Worm (Caenorhabditis elegans): Measurements from ENCODE around the gene F36H12.3.

DNA sequence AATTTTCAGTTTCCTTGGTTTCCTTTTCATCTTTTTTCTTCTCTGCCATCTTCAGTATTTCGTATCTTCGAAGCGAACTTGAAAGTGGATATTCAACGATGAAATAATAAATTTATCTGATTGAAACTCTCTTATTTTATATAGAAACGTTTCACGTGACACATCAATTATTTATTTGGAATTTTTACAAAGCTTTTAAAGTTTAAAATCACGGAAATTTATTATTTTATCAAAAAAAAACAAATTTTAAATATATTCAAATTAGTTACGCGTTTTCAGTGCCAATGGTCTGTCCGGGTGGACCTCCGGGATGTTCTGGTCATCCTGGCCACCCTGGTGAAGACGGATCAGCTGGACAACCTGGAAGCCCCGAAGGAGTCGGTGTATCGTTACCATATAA lies 30.4 kb downstream of the F36H12.3 start, which contains the start of gene ZK354.7:
- TF ChIP-seq nfya-1 (tag; optimal IDR thresholded peaks at IDR 0.05) = no peak
- TF ChIP-seq unc-3 (GFP tag; conservative IDR thresholded peaks at IDR 0.05) = no peak
- no peak for TF ChIP-seq unc-3 (tag; optimal IDR thresholded peaks at IDR 0.05)
- no peak for TF ChIP-seq ama-1 (optimal IDR thresholded peaks at IDR 0.05)
- no peak for TF ChIP-seq ets-4 (tag; optimal IDR thresholded peaks at IDR 0.05)
- TF ChIP-seq pqm-1 (tag; optimal IDR thresholded peaks at IDR 0.05) = no peak
- no peak for TF ChIP-seq dmd-4 (tag; optimal IDR thresholded peaks at IDR 0.05; ENCODE audit: borderline replicate concordance)
- TF ChIP-seq T23F11.4 (GFP tag; optimal IDR thresholded peaks at IDR 0.05) = no peak
- TF ChIP-seq ceh-19 (GFP tag; optimal IDR thresholded peaks at IDR 0.05) = no peak
- TF ChIP-seq hlh-6 (tag; optimal IDR thresholded peaks at IDR 0.05) = no peak
- no peak for TF ChIP-seq hlh-15 (tag; optimal IDR thresholded peaks at IDR 0.05)
- TF ChIP-seq lin-11 (tag; optimal IDR thresholded peaks at IDR 0.05) = no peak
- no peak for TF ChIP-seq pha-4 (tag; optimal IDR thresholded peaks at IDR 0.05)
- no peak for TF ChIP-seq pag-3 (tag; optimal IDR thresholded peaks at IDR 0.05; ENCODE audit: borderline replicate concordance)

Data from whole organism, late embryonic.